Worm (Caenorhabditis elegans): ENCODE measurements around the gene C18H7.11.

C18H7.11 gene

DNA sequence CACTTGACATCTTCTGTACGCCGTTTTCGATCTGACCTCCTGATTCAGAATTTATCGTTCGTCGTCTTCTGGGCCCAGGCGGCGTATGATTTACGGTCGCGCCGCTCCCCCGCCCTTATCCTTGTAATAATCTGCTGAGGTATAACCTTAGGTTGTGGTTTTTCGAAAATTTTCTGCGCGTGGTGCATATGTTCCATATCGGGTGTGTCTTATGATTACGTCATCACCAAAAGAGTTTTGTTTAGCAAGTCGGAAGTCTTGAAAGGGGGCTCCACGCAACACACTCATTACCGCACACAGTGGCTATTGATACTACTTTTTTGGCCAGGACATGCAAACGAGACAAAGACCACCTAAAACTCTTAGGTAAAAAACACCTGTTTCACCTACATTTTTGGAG lies 35.9 kb upstream of the C18H7.11 start:
- TF ChIP-seq hlh-8 (tag; optimal IDR thresholded peaks at IDR 0.05) = no peak
- no peak for TF ChIP-seq ceh-22 (tag; optimal IDR thresholded peaks at IDR 0.05)
- no peak for TF ChIP-seq K02D7.2 (tag; optimal IDR thresholded peaks at IDR 0.05)
- TF ChIP-seq tbx-2 (tag; optimal IDR thresholded peaks at IDR 0.05) = no peak

DNA sequence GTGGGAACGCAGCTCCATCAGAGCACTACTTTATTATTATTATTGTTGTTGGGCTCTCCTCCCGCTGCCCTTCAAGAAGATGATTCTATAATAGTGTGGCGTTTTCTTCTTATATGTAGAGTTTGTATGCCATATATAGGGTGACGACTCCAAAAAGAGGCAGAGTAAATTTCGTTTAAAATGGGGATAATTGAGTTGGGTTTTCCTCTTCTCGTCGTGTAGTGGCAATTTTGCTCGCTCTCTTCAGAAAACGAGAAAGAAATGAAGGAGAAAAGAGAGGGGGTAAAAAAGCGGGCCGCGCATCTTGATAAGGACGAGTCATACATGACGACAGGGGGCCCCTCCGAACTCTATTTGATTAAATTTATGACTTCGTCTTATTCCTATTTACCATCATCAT lies 33.3 kb upstream of the C18H7.11 start:
- TF ChIP-seq pat-9 (tag; optimal IDR thresholded peaks at IDR 0.05) = no peak
- TF ChIP-seq unc-42 (tag; optimal IDR thresholded peaks at IDR 0.05) = peak; percentile 96
- TF ChIP-seq madf-2 (tag; optimal IDR thresholded peaks at IDR 0.05) = no peak
- TF ChIP-seq pag-3 (tag; optimal IDR thresholded peaks at IDR 0.05; ENCODE audit: borderline replicate concordance) = no peak

DNA sequence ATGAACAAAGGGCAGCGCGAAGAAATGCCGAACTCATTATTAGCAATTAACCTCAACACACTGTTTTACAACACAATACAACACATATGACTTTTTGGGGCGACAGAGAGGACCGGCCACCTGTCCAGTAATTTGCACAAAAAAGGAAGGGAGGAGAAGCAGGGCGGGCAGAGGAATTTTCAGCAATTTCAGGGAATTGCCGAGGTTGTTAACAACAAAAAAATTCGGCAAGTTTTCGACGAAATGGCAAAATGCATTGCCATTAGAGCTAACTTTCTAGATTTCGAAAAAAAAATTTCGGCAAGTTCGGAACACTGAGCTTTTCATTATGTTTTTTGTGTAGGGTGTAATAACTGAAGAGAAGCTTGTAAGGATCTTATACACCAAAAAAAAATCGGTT lies 32.7 kb upstream of the C18H7.11 start:
- TF ChIP-seq tbx-7 (tag; optimal IDR thresholded peaks at IDR 0.05) (no peak), fkh-10 (GFP tag; optimal IDR thresholded peaks at IDR 0.05) (no peak), ceh-14 (tag; optimal IDR thresholded peaks at IDR 0.05) (no peak), sdc-2 (tag; optimal IDR thresholded peaks at IDR 0.05) (no peak)

DNA sequence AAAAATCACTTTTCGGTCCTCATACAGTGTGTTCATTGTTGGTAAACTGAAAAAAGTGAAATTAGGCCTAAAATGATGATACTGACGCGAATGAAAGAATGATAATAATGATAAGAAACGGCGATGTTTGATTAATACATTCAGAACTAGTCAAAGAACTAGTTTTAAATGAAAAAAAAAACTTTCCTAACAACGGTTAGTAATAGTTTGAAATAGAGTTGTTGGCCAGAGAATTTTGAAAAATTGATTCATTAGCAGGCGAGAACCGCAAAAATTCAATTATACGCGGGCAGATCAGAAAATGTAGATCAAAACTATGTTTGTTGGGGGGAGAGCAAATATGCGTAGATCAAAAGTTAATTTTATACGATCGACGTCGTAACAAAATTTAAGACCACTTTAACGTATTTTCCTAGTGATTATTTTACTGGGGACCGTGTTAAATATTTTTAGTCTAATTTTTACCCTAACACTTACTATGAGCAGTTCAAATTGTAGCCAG lies 25.9 kb upstream of the C18H7.11 start, which contains the start of gene F56A11.5:
F56A11.5 (minus strand) TSS at position 51 of the 502 bp plus-strand sequence.
- TF ChIP-seq lin-11 (tag; optimal IDR thresholded peaks at IDR 0.05) (no peak), hlh-13 (GFP tag; optimal IDR thresholded peaks at IDR 0.05) (no peak), ceh-18 (tag; optimal IDR thresholded peaks at IDR 0.05) (no peak), ceh-31 (tag; optimal IDR thresholded peaks at IDR 0.05) (no peak), odd-2 (tag; optimal IDR thresholded peaks at IDR 0.05) (no peak), syd-9 (tag; optimal IDR thresholded peaks at IDR 0.05) (no peak), tbx-2 (tag; optimal IDR thresholded peaks at IDR 0.05) (no peak), sdc-2 (tag; optimal IDR thresholded peaks at IDR 0.05) (no peak), nfya-1 (tag; optimal IDR thresholded peaks at IDR 0.05) (no peak), ztf-16 (tag; optimal IDR thresholded peaks at IDR 0.05) (no peak), mec-3 (tag; optimal IDR thresholded peaks at IDR 0.05; ENCODE audit: borderline replicate concordance) (no peak), hlh-15 (tag; optimal IDR thresholded peaks at IDR 0.05) (no peak), zip-5 (tag; optimal IDR thresholded peaks at IDR 0.05) (no peak), fkh-10 (GFP tag; optimal IDR thresholded peaks at IDR 0.05) (no peak), unc-42 (tag; optimal IDR thresholded peaks at IDR 0.05) (no peak), pat-9 (tag; optimal IDR thresholded peaks at IDR 0.05) (no peak)

DNA sequence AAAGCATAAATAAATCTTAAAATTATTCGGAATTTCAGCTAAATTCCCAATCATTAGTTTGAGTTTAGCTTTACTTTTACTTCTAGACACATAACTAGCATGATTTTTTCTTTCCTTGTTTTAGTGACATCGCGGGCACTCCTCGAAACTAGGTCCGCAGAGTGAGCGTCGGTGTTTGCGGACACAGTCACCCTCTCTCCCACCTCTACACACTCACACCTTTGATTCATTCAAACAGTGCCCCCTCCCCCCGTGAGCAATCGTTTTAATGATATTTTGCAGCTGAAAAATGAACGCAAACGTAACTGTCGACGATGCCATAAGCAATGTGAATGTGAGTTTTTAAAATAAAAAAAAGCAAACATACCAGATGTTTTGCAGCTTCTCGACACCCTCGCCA lies 24.2 kb upstream of the C18H7.11 start, which contains the start of gene gex-2:
gex-2 (plus strand) TSS at position 283 of the 400 bp plus-strand sequence.
- TF ChIP-seq nfya-1 (tag; optimal IDR thresholded peaks at IDR 0.05) (peak; percentile 1), ref-2 (tag; optimal IDR thresholded peaks at IDR 0.05) (peak; percentile 3), tbx-2 (tag; optimal IDR thresholded peaks at IDR 0.05) (peak; percentile 27), pha-2 (tag; optimal IDR thresholded peaks at IDR 0.05) (no peak), fkh-6 (tag; optimal IDR thresholded peaks at IDR 0.05) (peak; percentile 22)

DNA sequence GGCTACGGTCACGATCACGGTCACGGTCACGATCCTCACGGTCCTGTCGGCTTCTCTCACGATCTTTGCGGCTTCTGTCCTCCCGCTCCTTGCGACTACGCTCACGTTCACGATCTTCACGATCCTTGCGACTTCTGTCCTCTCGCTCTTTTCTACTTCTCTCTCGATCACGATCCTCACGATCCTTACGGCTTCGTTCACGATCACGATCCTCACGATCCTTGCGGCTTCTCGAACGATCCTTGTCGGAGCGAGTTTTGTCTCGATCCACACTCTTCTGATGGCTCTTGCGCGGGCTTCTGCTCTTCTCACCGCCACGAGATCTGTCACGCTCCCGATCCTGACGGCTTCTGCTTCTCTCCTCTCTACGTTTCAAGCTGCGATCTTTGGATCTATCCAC lies 16.2 kb upstream of the C18H7.11 start:
- TF ChIP-seq hlh-8 (tag; optimal IDR thresholded peaks at IDR 0.05) (no peak), ceh-14 (tag; optimal IDR thresholded peaks at IDR 0.05) (no peak), ceh-24 (tag; optimal IDR thresholded peaks at IDR 0.05) (no peak), ceh-45 (GFP tag; IDR thresholded peaks at IDR 0.05) (no peak), unc-42 (tag; optimal IDR thresholded peaks at IDR 0.05) (no peak), pat-9 (tag; optimal IDR thresholded peaks at IDR 0.05) (no peak), npax-4 (tag; optimal IDR thresholded peaks at IDR 0.05) (no peak), ceh-9 (tag; optimal IDR thresholded peaks at IDR 0.05) (no peak), ceh-31 (tag; optimal IDR thresholded peaks at IDR 0.05) (no peak)

DNA sequence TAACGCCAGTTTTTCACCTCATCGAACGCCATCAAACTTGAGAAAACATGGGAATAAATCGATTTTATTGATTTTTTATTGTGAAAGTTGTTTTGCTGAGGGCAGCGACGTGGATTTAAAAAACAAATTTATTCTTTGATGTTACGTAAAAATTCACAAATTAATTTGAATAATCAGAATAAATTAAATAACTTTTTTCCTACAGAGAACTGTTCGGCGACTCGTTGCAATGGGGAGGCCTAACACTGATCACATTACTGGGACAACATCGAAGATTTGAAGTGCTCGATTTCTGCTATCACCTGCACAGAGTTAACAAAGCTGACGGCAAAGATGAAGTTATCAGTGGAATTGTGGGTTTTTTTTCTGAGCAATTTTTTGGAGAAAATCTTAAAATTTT lies 14.6 kb upstream of the C18H7.11 start, which contains the start of gene F56A11.6:
F56A11.6 (minus strand) TSS at position 101 of the 400 bp plus-strand sequence.
- TF ChIP-seq ahr-1 (tag; optimal IDR thresholded peaks at IDR 0.05) (no peak), unc-42 (tag; optimal IDR thresholded peaks at IDR 0.05) (no peak), C38D4.7 (GFP tag; optimal IDR thresholded peaks at IDR 0.05) (no peak), ceh-19 (GFP tag; optimal IDR thresholded peaks at IDR 0.05) (no peak), ceh-24 (tag; optimal IDR thresholded peaks at IDR 0.05) (no peak), hlh-15 (tag; optimal IDR thresholded peaks at IDR 0.05) (no peak), fkh-6 (tag; optimal IDR thresholded peaks at IDR 0.05) (no peak), sox-4 (tag; optimal IDR thresholded peaks at IDR 0.05) (no peak), odd-2 (tag; optimal IDR thresholded peaks at IDR 0.05) (no peak), ceh-30 (tag; optimal IDR thresholded peaks at IDR 0.05) (no peak), C08G9.2 (tag; optimal IDR thresholded peaks at IDR 0.05) (no peak)

Measured in whole organism, late embryonic.